Worm (Caenorhabditis elegans): Measurements from ENCODE around the gene T27C5.10.
"Not testable (repeated sequence)": the region's sequence is repeated elsewhere in the genome, so short reads cannot be mapped to it uniquely, and the experiment has no call there.

T27C5.10 gene

DNA sequence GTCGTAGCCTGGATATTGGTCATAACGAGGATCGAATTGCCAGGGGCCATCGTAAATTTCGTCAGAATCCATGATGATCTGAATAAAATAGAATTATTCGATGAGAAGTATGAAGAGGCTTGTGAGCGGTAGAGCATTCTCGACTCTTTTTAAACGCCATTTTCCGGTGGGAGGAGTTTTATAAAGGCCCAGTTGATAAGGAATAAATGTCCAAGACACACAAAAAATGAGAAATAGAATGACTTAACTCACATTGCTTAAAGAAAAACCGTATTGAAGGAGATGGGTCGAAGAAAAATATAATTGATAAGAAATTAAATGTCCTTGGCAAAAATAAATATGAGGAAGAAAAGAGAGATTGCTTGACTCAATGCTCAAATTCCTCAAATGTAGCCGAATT lies 39.2 kb upstream of the T27C5.10 start, which contains the start of gene F20E11.17:
Gene F20E11.17, minus strand, starts transcription at position 101 of the 400 bp plus-strand sequence.
- no peak for TF ChIP-seq C38D4.7 (GFP tag; optimal IDR thresholded peaks at IDR 0.05)
- TF ChIP-seq syd-9 (tag; optimal IDR thresholded peaks at IDR 0.05) = no peak
- no peak for TF ChIP-seq C08G9.2 (tag; optimal IDR thresholded peaks at IDR 0.05)
- TF ChIP-seq mec-3 (tag; optimal IDR thresholded peaks at IDR 0.05; ENCODE audit: borderline replicate concordance) = no peak
- no peak for TF ChIP-seq hlh-30 (tag; optimal IDR thresholded peaks at IDR 0.05; ENCODE audit: insufficient read depth)
- TF ChIP-seq ama-1 (optimal IDR thresholded peaks at IDR 0.05) = no peak
- no peak for TF ChIP-seq F13H6.1 (tag; optimal IDR thresholded peaks at IDR 0.05)
- no peak for TF ChIP-seq npax-4 (tag; optimal IDR thresholded peaks at IDR 0.05)
- TF ChIP-seq ceh-34 (tag; optimal IDR thresholded peaks at IDR 0.05) = no peak
- no peak for TF ChIP-seq ets-4 (tag; optimal IDR thresholded peaks at IDR 0.05)
- no peak for TF ChIP-seq hlh-13 (GFP tag; optimal IDR thresholded peaks at IDR 0.05)
- TF ChIP-seq unc-42 (tag; optimal IDR thresholded peaks at IDR 0.05) = no peak
- no peak for TF ChIP-seq tbx-2 (tag; optimal IDR thresholded peaks at IDR 0.05)
- no peak for TF ChIP-seq unc-55 (GFP tag; optimal IDR thresholded peaks at IDR 0.05)
- no peak for TF ChIP-seq gmeb-2 (tag; optimal IDR thresholded peaks at IDR 0.05)
- no peak for TF ChIP-seq eyg-1 (tag; optimal IDR thresholded peaks at IDR 0.05)
- no peak for TF ChIP-seq sox-4 (tag; optimal IDR thresholded peaks at IDR 0.05)
- no peak for TF ChIP-seq ceh-14 (tag; optimal IDR thresholded peaks at IDR 0.05)

DNA sequence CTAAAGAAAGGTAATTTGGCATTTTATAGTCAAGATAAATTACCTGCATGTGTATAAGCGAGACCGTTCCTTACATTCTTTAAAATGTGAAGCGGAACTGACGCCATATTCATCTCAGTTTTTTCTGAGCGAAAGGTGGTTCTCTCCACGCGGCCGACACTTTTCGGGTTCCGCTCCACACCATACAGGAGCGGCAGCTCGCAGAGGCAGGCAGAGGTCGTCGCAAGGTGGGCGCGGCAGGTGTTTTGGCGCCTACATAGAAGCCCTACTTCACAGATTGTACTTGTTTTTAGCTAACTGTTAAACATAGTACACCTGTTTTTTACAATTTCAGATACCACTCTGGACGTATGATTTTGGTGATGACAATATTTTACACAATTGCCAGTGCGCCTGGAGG lies 37.9 kb upstream of the T27C5.10 start:
- TF ChIP-seq K09A11.1 (tag; optimal IDR thresholded peaks at IDR 0.05; ENCODE audit: insufficient read depth) (no peak), ref-2 (tag; optimal IDR thresholded peaks at IDR 0.05) (no peak), sdc-2 (tag; optimal IDR thresholded peaks at IDR 0.05) (no peak), K02D7.2 (tag; optimal IDR thresholded peaks at IDR 0.05) (no peak), rnt-1 (tag; optimal IDR thresholded peaks at IDR 0.05) (no peak), gmeb-2 (tag; optimal IDR thresholded peaks at IDR 0.05) (no peak), mec-3 (tag; optimal IDR thresholded peaks at IDR 0.05; ENCODE audit: borderline replicate concordance) (no peak)

DNA sequence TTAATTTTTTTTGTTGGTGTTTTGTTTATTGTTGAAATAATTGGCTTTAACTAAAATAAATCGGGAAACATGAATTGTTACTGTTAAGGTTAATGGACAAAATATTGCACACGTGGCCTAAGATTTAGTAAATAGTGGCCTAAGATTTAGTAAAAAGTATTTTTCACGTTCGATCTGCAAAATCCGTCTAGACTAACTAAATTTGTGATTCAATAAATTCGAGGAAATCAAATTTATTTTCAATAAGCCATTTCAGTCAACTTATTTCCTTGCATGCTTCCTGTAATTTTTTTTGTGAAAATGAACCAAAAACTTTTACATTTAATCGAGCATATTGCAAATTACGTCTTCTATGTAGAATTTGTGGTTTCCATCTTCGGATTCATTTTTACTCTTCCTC lies 36.8 kb upstream of the T27C5.10 start, which contains the start of gene srw-72:
Gene srw-72, plus strand, starts transcription at position 301 of the 400 bp plus-strand sequence.
- TF ChIP-seq hlh-13 (GFP tag; optimal IDR thresholded peaks at IDR 0.05) = no peak
- no peak for TF ChIP-seq nhr-232 (tag; optimal IDR thresholded peaks at IDR 0.05)
- TF ChIP-seq ceh-14 (tag; optimal IDR thresholded peaks at IDR 0.05) = no peak
- TF ChIP-seq lin-11 (tag; optimal IDR thresholded peaks at IDR 0.05) = no peak
- no peak for TF ChIP-seq dmd-4 (tag; optimal IDR thresholded peaks at IDR 0.05; ENCODE audit: borderline replicate concordance)
- TF ChIP-seq ceh-2 (tag; optimal IDR thresholded peaks at IDR 0.05) = no peak
- no peak for TF ChIP-seq elt-2 (tag; optimal IDR thresholded peaks at IDR 0.05)

DNA sequence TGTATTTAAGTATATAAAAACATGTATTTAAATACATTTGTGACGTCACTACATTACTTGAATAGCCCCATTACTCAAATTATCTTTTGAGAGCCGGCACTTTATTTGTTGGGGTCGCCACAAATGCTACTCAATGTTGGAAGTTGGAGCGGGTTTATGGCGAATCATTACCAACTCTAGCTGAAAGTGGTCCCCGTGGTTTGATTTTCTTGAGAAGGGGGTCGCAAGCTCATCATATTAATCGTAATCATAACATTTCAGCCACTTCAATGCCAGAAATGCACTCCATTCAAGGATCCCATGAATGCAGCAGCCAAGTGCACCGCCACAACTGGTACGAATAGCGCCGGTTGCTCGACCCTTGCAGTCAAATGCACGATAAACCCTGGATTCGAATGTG lies 34.3 kb upstream of the T27C5.10 start, which contains the start of gene F20E11.7:
Gene F20E11.7, plus strand, starts transcription at position 301 of the 400 bp plus-strand sequence.
- not testable (repeated sequence) for TF ChIP-seq ceh-22 (tag; optimal IDR thresholded peaks at IDR 0.05); K02D7.2 (tag; optimal IDR thresholded peaks at IDR 0.05); T23F11.4 (GFP tag; optimal IDR thresholded peaks at IDR 0.05)

DNA sequence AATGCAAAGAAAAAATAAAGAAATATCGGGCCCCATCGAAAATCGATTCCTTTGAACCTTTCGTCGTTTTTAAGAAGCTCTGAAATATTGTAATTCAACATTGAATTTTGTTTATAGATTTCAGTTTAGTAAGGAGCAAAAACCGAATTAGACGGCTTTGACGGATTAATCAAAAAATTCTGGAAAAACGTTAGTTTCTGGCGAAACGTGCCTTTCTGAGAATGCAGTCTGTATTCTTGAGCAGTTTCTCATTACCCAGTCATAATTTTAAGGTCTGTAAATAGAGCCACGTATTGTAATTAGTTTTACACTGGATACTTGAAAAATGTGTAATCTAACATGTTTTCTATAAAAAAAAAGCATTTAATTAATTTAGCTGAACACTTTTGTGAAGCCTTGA lies 30.1 kb upstream of the T27C5.10 start, which contains the start of gene srz-48:
Gene srz-48, minus strand, starts transcription at position 101 of the 400 bp plus-strand sequence.
- TF ChIP-seq eyg-1 (tag; optimal IDR thresholded peaks at IDR 0.05) (no peak), sdc-2 (tag; optimal IDR thresholded peaks at IDR 0.05) (no peak), nfya-1 (tag; optimal IDR thresholded peaks at IDR 0.05) (no peak), C08G9.2 (tag; optimal IDR thresholded peaks at IDR 0.05) (no peak), ceh-18 (tag; optimal IDR thresholded peaks at IDR 0.05) (no peak), C38D4.7 (GFP tag; optimal IDR thresholded peaks at IDR 0.05) (no peak)

DNA sequence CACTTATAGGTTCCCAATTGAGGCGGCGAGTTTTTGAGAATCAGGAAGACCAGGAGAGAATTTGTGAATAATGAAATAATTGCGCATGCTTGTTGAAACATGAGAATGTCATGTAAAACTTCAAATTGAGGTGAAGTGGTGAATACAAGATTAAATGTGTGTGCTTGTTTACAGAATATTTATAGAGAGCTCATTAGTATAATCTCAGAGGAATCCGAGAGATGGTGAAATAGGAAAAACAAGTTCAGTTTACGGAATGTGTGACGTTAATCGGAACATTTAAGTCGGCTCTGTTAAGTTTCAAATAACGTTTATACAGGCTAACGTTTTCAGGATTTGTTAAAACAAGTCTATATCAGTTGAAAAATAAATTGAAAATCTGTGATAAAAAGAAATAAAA lies 28.1 kb upstream of the T27C5.10 start, which contains the start of gene str-200:
Gene str-200, minus strand, starts transcription at position 101 of the 400 bp plus-strand sequence.
- TF ChIP-seq ceh-31 (tag; optimal IDR thresholded peaks at IDR 0.05) (no peak), hlh-8 (tag; optimal IDR thresholded peaks at IDR 0.05) (no peak), unc-42 (tag; optimal IDR thresholded peaks at IDR 0.05) (no peak), rnt-1 (tag; optimal IDR thresholded peaks at IDR 0.05) (no peak), ceh-14 (tag; optimal IDR thresholded peaks at IDR 0.05) (no peak), hlh-13 (GFP tag; optimal IDR thresholded peaks at IDR 0.05) (no peak), che-1 (tag; optimal IDR thresholded peaks at IDR 0.05) (no peak), tbx-7 (tag; optimal IDR thresholded peaks at IDR 0.05) (no peak), unc-86 (tag; optimal IDR thresholded peaks at IDR 0.05) (no peak), ceh-34 (tag; optimal IDR thresholded peaks at IDR 0.05) (no peak), eyg-1 (tag; optimal IDR thresholded peaks at IDR 0.05) (no peak), fkh-10 (GFP tag; optimal IDR thresholded peaks at IDR 0.05) (no peak), dve-1 (tag; optimal IDR thresholded peaks at IDR 0.05) (no peak), sdc-2 (tag; optimal IDR thresholded peaks at IDR 0.05) (no peak), ceh-9 (tag; optimal IDR thresholded peaks at IDR 0.05) (no peak), ahr-1 (tag; optimal IDR thresholded peaks at IDR 0.05) (no peak), C38D4.7 (GFP tag; optimal IDR thresholded peaks at IDR 0.05) (no peak)

All from whole organism, late embryonic.